In the genomic region with DNA sequence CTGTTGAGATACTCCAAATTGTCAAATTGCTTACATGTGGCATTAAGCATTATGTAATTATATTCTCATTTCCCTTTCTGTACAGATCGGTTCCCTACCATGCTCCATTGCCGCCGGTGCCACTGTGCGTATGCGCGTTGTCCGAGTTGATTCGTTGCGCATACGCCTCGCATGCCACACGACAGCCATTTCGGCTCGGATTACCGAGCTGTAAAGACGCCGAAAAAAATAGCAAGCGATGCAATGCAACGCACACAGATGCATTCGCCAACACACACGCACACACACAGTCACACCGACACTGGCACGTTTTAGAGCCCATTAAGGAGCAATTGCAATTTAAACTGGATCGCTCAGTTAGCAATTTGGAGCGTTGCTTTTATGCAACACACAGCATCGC, we compare ENCODE assay signal across 3 fruit fly cellular contexts.
A peak's percentile ranks its signal among the peaks of the same experiment; 100 is the strongest.
TF ChIP-seq lines count a peak whose summit lies in the region.

No protein-coding gene starts in this region.

- no peak for TF ChIP-seq CTCF in whole organism, embryonic (GFP tag; optimal IDR thresholded peaks at IDR 0.05; lab: Kevin White, UChicago)

TF ChIP-seq in whole organism, embryonic, 481 proteins besides CTCF, POLR2A, EP300 and RAD21:
- TF ChIP-seq MBD-R2 (GFP tag; IDR thresholded peaks at IDR 0.05; lab: Robert Waterston, UW) (no peak), slbo (GFP tag; IDR thresholded peaks at IDR 0.05; lab: Robert Waterston, UW) (0 out of 2 replicates have a peak, but pooled peaks have one; percentile 5), ci (GFP tag; IDR thresholded peaks at IDR 0.05; lab: Robert Waterston, UW) (0 out of 3 replicates have a peak, but pooled peaks have one; percentile 8), Optix (GFP tag; IDR thresholded peaks at IDR 0.05; lab: Robert Waterston, UW) (0 out of 3 replicates have a peak, but pooled peaks have one; percentile 16), Deaf1 (tag; optimal IDR thresholded peaks at IDR 0.05; lab: Kevin White, UChicago) (peak; percentile 12), CG43689 (GFP tag; IDR thresholded peaks at IDR 0.05; lab: Robert Waterston, UW) (0 out of 2 replicates have a peak, but pooled peaks have one; percentile 8), her (GFP tag; optimal IDR thresholded peaks at IDR 0.05; lab: Kevin White, UChicago) (no peak), Ets65A (GFP tag; lab: Kevin White, UChicago) (peak; percentile 74), disco-r (GFP tag; optimal IDR thresholded peaks at IDR 0.05; lab: Kevin White, UChicago) (no peak), crol (GFP tag; IDR thresholded peaks at IDR 0.05; lab: Robert Waterston, UW) (0 out of 2 replicates have a peak, but pooled peaks have one; percentile 10), CG7372 (GFP tag; IDR thresholded peaks at IDR 0.05; lab: Robert Waterston, UW) (peak; percentile 71)

TF ChIP-seq in whole organism, pupa, 21 proteins besides CTCF, POLR2A, EP300 and RAD21:
- TF ChIP-seq rn (GFP tag; IDR thresholded peaks at IDR 0.05; lab: Robert Waterston, UW): no peak
- peak; percentile 77 for TF ChIP-seq CG4496 (GFP tag; IDR thresholded peaks at IDR 0.05; lab: Robert Waterston, UW)
- no peak for TF ChIP-seq CG15710 (tag; optimal IDR thresholded peaks at IDR 0.05; lab: Kevin White, UChicago)
- 0 out of 3 replicates have a peak, but pooled peaks have one; percentile 43 for TF ChIP-seq fd96Ca (GFP tag; IDR thresholded peaks at IDR 0.05; lab: Robert Waterston, UW)

TF ChIP-seq in whole organism, wandering third instar larva, 38 proteins besides CTCF, POLR2A, EP300 and RAD21:
- TF ChIP-seq Dfd (GFP tag; optimal IDR thresholded peaks at IDR 0.05; lab: Kevin White, UChicago) (peak; percentile 62), woc (GFP tag; optimal IDR thresholded peaks at IDR 0.05; lab: Kevin White, UChicago) (no peak)

Comparison
In these comparisons a context has a peak if more than half of its experiments do, and no peak if none do; other contexts are left out.
1. Of the 10 proteins assayed by ChIP-seq in both whole organism, embryonic and whole organism, wandering third instar larva: peak only in whole organism, embryonic: none; only in whole organism, wandering third instar larva: Dfd; in both: none; in neither: 9.